Worm (Caenorhabditis elegans) whole organism, young adult: ENCODE data around the gene col-155.

ENCODE experiments used
- egrh-3 ChIP-seq: fragments of 200-800 bp; sonication (Bioruptor generic); IDR thresholded peaks from 2 replicates; pipeline ENCODE4 v1.3.6; 2022; ENCODE audit warnings: missing genetic modification reagents, missing genetic modification characterization, missing compliant biosample characterization
- hmg-20 ChIP-seq: fragments of 200-800 bp; sonication (Bioruptor generic); IDR thresholded peaks from 2 replicates; pipeline ENCODE4 v1.3.6; 2022; ENCODE audit warnings: missing genetic modification reagents, missing genetic modification characterization, missing compliant biosample characterization
- nhr-179 ChIP-seq: sonication (generic microtip); optimal IDR thresholded peaks from 2 replicates; lab custom pipeline; 2016; ENCODE audit warnings: mild to moderate bottlenecking, missing genetic modification characterization, missing compliant biosample characterization
- snpc-4 ChIP-seq, 5 experiments: fragments of 150-350 bp in 1 of 5; sonication (generic microtip) in 4 of 5; optimal IDR thresholded peaks; 2 replicates each; lab custom pipeline; 2014 to 2018; ENCODE audit warnings: missing genetic modification characterization in 5 of 5, missing biosample characterization in 3 of 5, antibody characterized with exemption in 2 of 5, mild to moderate bottlenecking in 2 of 5, missing compliant biosample characterization in 2 of 5, missing genotype in 2 of 5, moderate library complexity in 2 of 5, missing genetic modification reagents in 1 of 5

ce11 chrV:11407251-11407650, 17.6 kb upstream of the col-155 start, which contains the start of gene K03B8.6:
- no peak for TF ChIP-seq snpc-4 (GFP tag; optimal IDR thresholded peaks at IDR 0.05; lab: Kevin White, UChicago)
- no peak for TF ChIP-seq snpc-4 (tag; optimal IDR thresholded peaks at IDR 0.05; lab: Kevin White, UChicago)
- no peak for TF ChIP-seq nhr-179 (tag; lab: Kevin White, UChicago)
- TF ChIP-seq egrh-3 (GFP tag; lab: Robert Waterston, UW) = no peak
- TF ChIP-seq hmg-20 = no peak
